Fruit fly (Drosophila melanogaster): ENCODE data around the gene CG10026.
A peak's percentile ranks its signal among the peaks of the same experiment; 100 is the strongest.

The CG10026 gene

dm6 chr2L:19489997-19490461 is 36.0 kb downstream of the CG10026 start, which contains the start of the genes CG10194 and CG18094 (continued):
- TF ChIP-seq CG34422 (GFP tag; IDR thresholded peaks at IDR 0.05) (peak; percentile 40; the same call in 1 of the 3 replicates), CG30431 (GFP tag; optimal IDR thresholded peaks at IDR 0.05) (no peak), CG12744 (GFP tag; optimal IDR thresholded peaks at IDR 0.05) (no peak), scrt (GFP tag; optimal IDR thresholded peaks at IDR 0.05) (peak; percentile 92), CG17359 (tag; optimal IDR thresholded peaks at IDR 0.05) (peak; percentile 9), sc (optimal IDR thresholded peaks at IDR 0.05) (no peak), sc (GFP tag; optimal IDR thresholded peaks at IDR 0.05) (no peak), D19A (tag; optimal IDR thresholded peaks at IDR 0.05) (peak; percentile 41), CG12659 (GFP tag; optimal IDR thresholded peaks at IDR 0.05) (peak; percentile 35), CG15269 (tag; optimal IDR thresholded peaks at IDR 0.05) (no peak), ac (GFP tag; optimal IDR thresholded peaks at IDR 0.05) (no peak), Hmx (GFP tag; optimal IDR thresholded peaks at IDR 0.05) (no peak), CG14710 (tag; optimal IDR thresholded peaks at IDR 0.05) (peak; percentile 21), CG2120 (GFP tag; optimal IDR thresholded peaks at IDR 0.05) (peak; percentile 65), vfl (GFP tag; optimal IDR thresholded peaks at IDR 0.05) (no peak), h (optimal IDR thresholded peaks at IDR 0.05) (no peak), exex (tag; optimal IDR thresholded peaks at IDR 0.05) (peak; percentile 48), BEAF-32 (GFP tag; optimal IDR thresholded peaks at IDR 0.05) (peak; percentile 66), CG1603 (tag; optimal IDR thresholded peaks at IDR 0.05) (no peak), E2f2 (GFP tag; IDR thresholded peaks at IDR 0.05) (peak; percentile 28; the same call in 1 of the 2 replicates), Bgb (GFP tag; IDR thresholded peaks at IDR 0.05; ENCODE audit: partially characterized antibody) (peak; percentile 66; the same call in 1 of the 2 replicates), CG11695 (GFP tag; IDR thresholded peaks at IDR 0.05) (0 out of 3 replicates have a peak, but pooled peaks have one; percentile 32), CG8388 (GFP tag; optimal IDR thresholded peaks at IDR 0.05) (peak; percentile 34), wdn (GFP tag; IDR thresholded peaks at IDR 0.05) (no peak), hkb (optimal IDR thresholded peaks at IDR 0.05) (no peak), hkb (GFP tag; IDR thresholded peaks at IDR 0.05) (peak; percentile 19; the same call in 1 of the 2 replicates), bbx (GFP tag; IDR thresholded peaks at IDR 0.05; ENCODE audit: partially characterized antibody) (peak; percentile 82), trh (GFP tag; optimal IDR thresholded peaks at IDR 0.05) (no peak), CG2889 (GFP tag; IDR thresholded peaks at IDR 0.05) (no peak), nmo (GFP tag; optimal IDR thresholded peaks at IDR 0.05) (peak; percentile 47), fru (optimal IDR thresholded peaks at IDR 0.05) (no peak), Hsf (GFP tag; optimal IDR thresholded peaks at IDR 0.05) (peak; percentile 38), pzg (GFP tag; optimal IDR thresholded peaks at IDR 0.05) (peak; percentile 41), esg (GFP tag; conservative IDR thresholded peaks at IDR 0.05) (0 out of 2 replicates have a peak, but pooled peaks have one; percentile 32), slbo (GFP tag; IDR thresholded peaks at IDR 0.05) (peak; percentile 71), crp (GFP tag; optimal IDR thresholded peaks at IDR 0.05) (peak; percentile 29 to 88), Oli (tag; optimal IDR thresholded peaks at IDR 0.05) (no peak), CG30403 (GFP tag; optimal IDR thresholded peaks at IDR 0.05) (peak; percentile 53), CG17829 (tag; optimal IDR thresholded peaks at IDR 0.05) (peak; percentile 15), Dbx (GFP tag; IDR thresholded peaks at IDR 0.05) (0 out of 3 replicates have a peak, but pooled peaks have one; percentile 35), chn (GFP tag; optimal IDR thresholded peaks at IDR 0.05) (peak; percentile 10), pum (GFP tag; optimal IDR thresholded peaks at IDR 0.05) (no peak), E2f1 (GFP tag; IDR thresholded peaks at IDR 0.05) (0 out of 2 replicates have a peak, but pooled peaks have one; percentile 24), prd (optimal IDR thresholded peaks at IDR 0.05) (no peak), prd (GFP tag; IDR thresholded peaks at IDR 0.05) (peak; percentile 51; the same call in 2 of the 3 replicates), Med (GFP tag) (peak; percentile 71), Mad (GFP tag; optimal IDR thresholded peaks at IDR 0.05) (no peak), CG13123 (GFP tag; optimal IDR thresholded peaks at IDR 0.05) (no peak), CG12155 (GFP tag; optimal IDR thresholded peaks at IDR 0.05) (peak; percentile 57), CG18011 (GFP tag; optimal IDR thresholded peaks at IDR 0.05) (peak; percentile 71), Awh (GFP tag; IDR thresholded peaks at IDR 0.05) (no peak), CG10979 (tag; optimal IDR thresholded peaks at IDR 0.05) (peak; percentile 32)
